Fruit fly (Drosophila melanogaster) S2 (cell line): ENCODE results near the gene CG31279.

Experiments used
- CG8478 ChIP-seq: fragments of >200 bp; optimal IDR thresholded peaks from 2 replicates; lab custom pipeline; 2018
- CTCF ChIP-seq, 2 experiments: fragments of >200 bp; optimal IDR thresholded peaks; 2 replicates each; lab custom pipeline; 2018

DNA sequence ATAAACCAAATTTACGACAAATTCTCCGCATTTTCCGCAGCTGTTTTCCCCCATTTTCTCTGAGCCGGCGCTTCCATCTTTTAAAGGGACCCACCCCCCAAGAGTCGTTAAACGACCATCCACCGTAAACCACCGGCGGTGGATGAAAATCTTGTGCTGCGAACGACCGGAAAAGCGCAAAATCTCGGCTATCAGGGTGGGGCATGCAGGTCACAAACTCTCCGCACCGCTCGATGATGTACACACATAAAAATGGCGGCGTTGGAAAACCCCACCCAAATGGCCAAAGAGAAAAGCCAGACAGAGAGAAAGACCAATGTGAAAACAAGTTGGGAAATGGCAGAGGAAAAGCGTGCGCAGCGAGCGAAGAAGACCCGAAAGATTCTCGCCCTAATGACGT, 44.9 kb upstream of the CG31279 start:
- TF ChIP-seq CG8478: no peak
- no peak for TF ChIP-seq CTCF (optimal IDR thresholded peaks at IDR 0.05; lab: Kevin White, UChicago)
